Worm (Caenorhabditis elegans) whole organism, L2 larva: ENCODE results near the gene nhr-138.
"Not testable (repeated sequence)": the region's sequence is repeated elsewhere in the genome, so short reads cannot be mapped to it uniquely, and the experiment has no call there.

Experiments used
- C34F6.9 ChIP-seq: fragments of 150-350 bp; optimal IDR thresholded peaks from 2 replicates; lab custom pipeline; 2014; ENCODE audit warnings: missing biosample characterization, missing genetic modification characterization
- F13H6.1 ChIP-seq: sonication (generic microtip); optimal IDR thresholded peaks from 2 replicates; lab custom pipeline; 2016; ENCODE audit warnings: missing genetic modification characterization, missing compliant biosample characterization
- alr-1 ChIP-seq: fragments of 150-350 bp; optimal IDR thresholded peaks from 2 replicates; lab custom pipeline; 2014; ENCODE audit warnings: missing biosample characterization, missing genetic modification characterization
- ama-1 ChIP-seq: fragments of 150-350 bp; optimal IDR thresholded peaks from 2 replicates; lab custom pipeline; 2018; ENCODE audit warnings: inconsistent platforms
- blmp-1 ChIP-seq: sonication (generic microtip); optimal IDR thresholded peaks from 2 replicates; lab custom pipeline; 2017; ENCODE audit warnings: missing genetic modification characterization, mild to moderate bottlenecking, missing compliant biosample characterization, antibody characterized with exemption, moderate library complexity; ENCODE audit not compliant: insufficient read depth
- ceh-16 ChIP-seq: fragments of 150-350 bp; optimal IDR thresholded peaks from 2 replicates; lab custom pipeline; 2014; ENCODE audit warnings: missing biosample characterization, missing genetic modification characterization
- ceh-82 ChIP-seq: fragments of 150-350 bp; optimal IDR thresholded peaks from 2 replicates; lab custom pipeline; 2014; ENCODE audit warnings: missing biosample characterization, missing genetic modification characterization
- crh-2 ChIP-seq: sonication (generic microtip); optimal IDR thresholded peaks from 2 replicates; lab custom pipeline; 2017; ENCODE audit warnings: missing biosample characterization, missing genetic modification characterization
- dmd-4 ChIP-seq: sonication (generic microtip); optimal IDR thresholded peaks from 2 replicates; lab custom pipeline; 2017; ENCODE audit warnings: missing biosample characterization, missing genetic modification characterization
- egl-27 ChIP-seq: sonication (generic microtip); optimal IDR thresholded peaks from 3 replicates; lab custom pipeline; 2017; ENCODE audit warnings: missing biosample characterization, missing genetic modification reagents, missing genetic modification characterization
- elt-1 ChIP-seq: fragments of 150-350 bp; optimal IDR thresholded peaks from 2 replicates; lab custom pipeline; 2014; ENCODE audit warnings: missing biosample characterization, missing genetic modification characterization
- fos-1 ChIP-seq: fragments of 150-350 bp; optimal IDR thresholded peaks from 2 replicates; lab custom pipeline; 2014; ENCODE audit warnings: missing biosample characterization, missing genetic modification characterization
- gmeb-1 ChIP-seq: fragments of 150-350 bp; optimal IDR thresholded peaks from 2 replicates; lab custom pipeline; 2014; ENCODE audit warnings: missing biosample characterization, missing genetic modification characterization
- lin-11 ChIP-seq: fragments of 150-350 bp; sonication (generic microtip); optimal IDR thresholded peaks from 2 replicates; lab custom pipeline; 2014; ENCODE audit warnings: missing biosample characterization, missing genetic modification characterization, inconsistent platforms, mixed read lengths
- lin-13 ChIP-seq: fragments of 150-350 bp; optimal IDR thresholded peaks from 2 replicates; lab custom pipeline; 2014; ENCODE audit warnings: missing biosample characterization, missing genetic modification reagents, missing genetic modification characterization
- lin-39 ChIP-seq: fragments of 150-350 bp; optimal IDR thresholded peaks from 2 replicates; lab custom pipeline; 2014; ENCODE audit warnings: missing biosample characterization, missing genetic modification reagents, missing genetic modification characterization
- lsy-2 ChIP-seq, 2 experiments: fragments of 150-350 bp in 1 of 2; sonication (generic microtip) in 1 of 2; optimal IDR thresholded peaks; 2 replicates each; lab custom pipeline; 2014 to 2017; ENCODE audit warnings: missing biosample characterization in 2 of 2, missing genetic modification characterization in 2 of 2
- mab-5 ChIP-seq: fragments of 150-350 bp; optimal IDR thresholded peaks from 2 replicates; lab custom pipeline; 2014; ENCODE audit warnings: missing biosample characterization, missing genetic modification characterization
- mbf-1 ChIP-seq: sonication (generic microtip); optimal IDR thresholded peaks from 2 replicates; lab custom pipeline; 2017; ENCODE audit warnings: missing biosample characterization, missing genetic modification characterization
- mdl-1 ChIP-seq, 2 experiments: fragments of 150-350 bp in 1 of 2; sonication (generic microtip) in 1 of 2; optimal IDR thresholded peaks; 2 replicates each; lab custom pipeline; 2017; ENCODE audit warnings: missing biosample characterization in 2 of 2, missing genetic modification characterization in 2 of 2
- nhr-10 ChIP-seq: sonication (generic microtip); optimal IDR thresholded peaks from 2 replicates; lab custom pipeline; 2017; ENCODE audit warnings: missing biosample characterization, missing genetic modification characterization
- nhr-12 ChIP-seq: fragments of 150-350 bp; optimal IDR thresholded peaks from 2 replicates; lab custom pipeline; 2014; ENCODE audit warnings: missing biosample characterization, missing genetic modification characterization
- nhr-129 ChIP-seq: fragments of 150-350 bp; optimal IDR thresholded peaks from 2 replicates; lab custom pipeline; 2014; ENCODE audit warnings: missing biosample characterization, missing genetic modification characterization
- nhr-21 ChIP-seq: fragments of 150-350 bp; optimal IDR thresholded peaks from 2 replicates; lab custom pipeline; 2014; ENCODE audit warnings: missing biosample characterization, missing genetic modification characterization
- nhr-23 ChIP-seq: fragments of 150-350 bp; optimal IDR thresholded peaks from 2 replicates; lab custom pipeline; 2014; ENCODE audit warnings: missing biosample characterization, missing genetic modification reagents, missing genetic modification characterization
- nhr-6 ChIP-seq: fragments of 150-350 bp; optimal IDR thresholded peaks from 2 replicates; lab custom pipeline; 2014; ENCODE audit warnings: missing biosample characterization, missing genetic modification characterization
- nhr-77 ChIP-seq: fragments of 150-350 bp; optimal IDR thresholded peaks from 2 replicates; lab custom pipeline; 2014; ENCODE audit warnings: missing biosample characterization, missing genetic modification characterization
- peb-1 ChIP-seq: fragments of 150-350 bp; optimal IDR thresholded peaks from 2 replicates; lab custom pipeline; 2014; ENCODE audit warnings: missing biosample characterization, missing genetic modification characterization
- sem-4 ChIP-seq: fragments of 150-350 bp; optimal IDR thresholded peaks from 2 replicates; lab custom pipeline; 2014; ENCODE audit warnings: missing biosample characterization, missing genetic modification reagents, missing genetic modification characterization
- skn-1 ChIP-seq: sonication (generic microtip); optimal IDR thresholded peaks from 2 replicates; lab custom pipeline; 2017; ENCODE audit warnings: missing biosample characterization, missing genetic modification characterization
- snpc-4 ChIP-seq: fragments of 150-350 bp; optimal IDR thresholded peaks from 2 replicates; lab custom pipeline; 2014; ENCODE audit warnings: missing biosample characterization, missing genetic modification characterization
- unc-62 ChIP-seq: fragments of 150-350 bp; optimal IDR thresholded peaks from 2 replicates; lab custom pipeline; 2014; ENCODE audit warnings: missing biosample characterization, missing genetic modification reagents, missing genetic modification characterization
- zag-1 ChIP-seq: fragments of 150-350 bp; optimal IDR thresholded peaks from 2 replicates; lab custom pipeline; 2014; ENCODE audit warnings: missing biosample characterization, missing genetic modification characterization
- ztf-11 ChIP-seq: sonication (generic microtip); optimal IDR thresholded peaks from 2 replicates; lab custom pipeline; 2017; ENCODE audit warnings: missing biosample characterization, missing genetic modification characterization
- ztf-4 ChIP-seq: fragments of 150-350 bp; optimal IDR thresholded peaks from 2 replicates; lab custom pipeline; 2014; ENCODE audit warnings: missing biosample characterization, missing genetic modification characterization

nhr-138 gene

DNA sequence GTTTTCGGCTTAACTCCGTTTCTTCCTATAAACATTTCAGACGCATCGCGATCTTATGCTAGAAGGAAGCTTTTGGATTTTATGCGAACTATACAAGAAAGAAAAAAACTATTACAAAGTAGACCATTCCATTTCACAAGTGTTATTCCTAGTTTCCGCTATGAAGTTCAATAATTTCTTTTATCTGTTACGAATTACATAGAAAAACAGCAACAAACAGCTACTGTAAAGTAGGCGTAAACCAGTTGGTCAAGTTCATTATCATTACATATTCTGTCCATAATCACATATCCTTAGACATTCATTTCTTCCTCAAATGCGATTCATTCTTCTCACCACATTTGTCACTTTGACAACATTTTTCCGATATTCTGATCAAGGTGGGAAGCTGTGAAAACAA, 13.1 kb downstream of the nhr-138 start, which contains the start of gene C28D4.10:
TSS of gene C28D4.10 (plus strand) at position 301 of the 400 bp plus-strand sequence.
- TF ChIP-seq peb-1 (tag; lab: Kevin White, UChicago) (no peak), nhr-21 (tag; lab: Kevin White, UChicago) (no peak), skn-1 (tag; lab: Kevin White, UChicago) (no peak), nhr-6 (tag; lab: Kevin White, UChicago) (no peak), elt-1 (tag; lab: Kevin White, UChicago) (no peak)

DNA sequence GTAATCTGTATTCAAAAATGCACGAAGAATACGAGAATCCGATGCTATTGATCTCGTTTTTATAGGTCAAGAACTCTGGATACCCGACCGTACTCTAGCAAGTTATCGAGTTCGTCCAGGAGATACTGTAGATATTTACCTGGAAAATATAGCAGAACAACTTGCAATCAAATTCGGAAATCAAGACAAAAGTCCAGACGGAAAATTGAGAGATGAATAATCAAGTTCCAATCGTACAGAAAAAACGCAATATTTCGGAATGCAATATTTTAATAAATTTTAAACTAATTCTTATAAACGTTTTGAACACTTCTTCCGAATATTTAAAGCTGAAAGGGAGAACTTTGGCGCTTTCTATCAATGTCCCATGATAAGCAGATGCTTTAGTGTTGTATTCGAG, 13.9 kb downstream of the nhr-138 start:
- TF ChIP-seq nhr-21 (tag; lab: Kevin White, UChicago) (no peak), nhr-77 (no peak), lin-13 (GFP tag; lab: Kevin White, UChicago) (no peak), nhr-6 (tag; lab: Kevin White, UChicago) (no peak), ceh-82 (tag; lab: Kevin White, UChicago) (no peak), unc-62 (no peak), ztf-11 (tag; lab: Kevin White, UChicago) (no peak), mbf-1 (tag; lab: Kevin White, UChicago) (no peak), snpc-4 (tag; lab: Kevin White, UChicago) (no peak), gmeb-1 (tag; lab: Kevin White, UChicago) (no peak), nhr-23 (tag; lab: Kevin White, UChicago) (no peak), nhr-10 (tag; lab: Kevin White, UChicago) (no peak), mab-5 (tag; lab: Kevin White, UChicago) (no peak), lsy-2 (tag; optimal IDR thresholded peaks at IDR 0.05; lab: Kevin White, UChicago) (no peak), C34F6.9 (no peak), sem-4 (tag; lab: Kevin White, UChicago) (no peak), F13H6.1 (tag; lab: Kevin White, UChicago) (no peak), nhr-129 (no peak)

DNA sequence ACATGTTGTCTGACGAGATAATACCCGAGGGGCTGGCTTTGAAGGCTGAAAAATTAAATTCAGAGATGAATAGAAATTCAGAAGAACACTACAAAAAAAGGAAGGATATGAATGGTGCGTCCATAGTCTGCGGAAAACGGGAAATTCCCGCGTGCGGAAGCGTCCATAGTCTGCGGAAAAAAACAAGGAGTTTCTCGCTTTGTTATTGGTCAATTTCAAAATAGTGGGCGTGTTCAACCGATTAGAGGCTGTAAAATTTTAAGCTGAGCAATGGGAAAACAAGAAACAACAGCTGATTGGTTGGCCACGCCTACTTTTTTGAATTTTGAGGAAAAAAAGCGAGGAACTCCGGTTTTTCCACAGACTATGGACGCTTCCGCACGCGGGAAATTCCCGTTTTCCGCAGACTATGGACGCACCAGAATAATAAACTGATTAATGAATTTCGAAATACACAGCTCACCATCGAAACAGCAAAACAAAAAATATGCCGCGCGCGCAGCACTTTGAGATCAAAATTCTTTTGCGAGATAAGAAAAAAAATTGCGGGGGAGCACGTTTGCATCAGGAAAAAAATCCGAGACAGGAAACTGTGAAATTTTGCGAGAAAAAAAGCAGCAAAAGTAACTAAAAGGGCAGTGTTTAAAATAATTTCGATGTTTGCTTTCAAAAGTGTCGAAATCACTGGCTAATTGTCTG, 15.9 kb downstream of the nhr-138 start, which contains the start of gene gln-6:
TSS of gene gln-6 (minus strand) at position 51 of the 699 bp plus-strand sequence.
- TF ChIP-seq ztf-4 (tag; lab: Kevin White, UChicago); dmd-4 (tag; lab: Kevin White, UChicago); lsy-2 (tag; optimal IDR thresholded peaks at IDR 0.05; lab: Kevin White, UChicago): not testable (repeated sequence)
- TF ChIP-seq, all 48 proteins: peak for 0; not testable (repeated sequence) for 48

DNA sequence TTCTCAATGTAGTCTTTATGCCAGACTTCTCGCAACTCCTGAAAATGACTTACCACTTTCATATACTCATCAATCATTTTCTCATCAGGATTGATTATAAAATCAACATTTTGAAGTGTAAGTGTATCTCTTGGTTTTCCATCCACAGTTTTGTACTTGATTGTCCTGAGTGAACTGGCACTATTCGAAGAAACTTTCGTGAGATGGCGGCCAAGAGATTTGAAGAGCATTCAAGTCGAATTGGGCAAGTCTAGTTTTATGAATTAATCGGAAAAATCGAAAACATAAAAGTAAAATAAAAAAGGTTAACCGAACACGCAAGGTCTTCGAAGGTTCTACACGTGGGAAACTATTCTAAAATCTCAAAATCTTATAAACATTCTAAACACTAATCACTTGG, 17.8 kb downstream of the nhr-138 start, which contains the start of gene C28D4.7:
TSS of gene C28D4.7 (minus strand) at position 265 of the 400 bp plus-strand sequence.
- no peak for TF ChIP-seq mdl-1 (tag; optimal IDR thresholded peaks at IDR 0.05; lab: Kevin White, UChicago)
- no peak for TF ChIP-seq lin-11 (tag; lab: Kevin White, UChicago)
- TF ChIP-seq crh-2 (tag; lab: Kevin White, UChicago): no peak
- TF ChIP-seq C34F6.9: no peak
- no peak for TF ChIP-seq mab-5 (tag; lab: Kevin White, UChicago)
- TF ChIP-seq ama-1 (lab: Kevin White, UChicago): no peak
- TF ChIP-seq F13H6.1 (tag; lab: Kevin White, UChicago): no peak
- no peak for TF ChIP-seq zag-1 (tag; lab: Kevin White, UChicago)
- no peak for TF ChIP-seq ztf-11 (tag; lab: Kevin White, UChicago)

DNA sequence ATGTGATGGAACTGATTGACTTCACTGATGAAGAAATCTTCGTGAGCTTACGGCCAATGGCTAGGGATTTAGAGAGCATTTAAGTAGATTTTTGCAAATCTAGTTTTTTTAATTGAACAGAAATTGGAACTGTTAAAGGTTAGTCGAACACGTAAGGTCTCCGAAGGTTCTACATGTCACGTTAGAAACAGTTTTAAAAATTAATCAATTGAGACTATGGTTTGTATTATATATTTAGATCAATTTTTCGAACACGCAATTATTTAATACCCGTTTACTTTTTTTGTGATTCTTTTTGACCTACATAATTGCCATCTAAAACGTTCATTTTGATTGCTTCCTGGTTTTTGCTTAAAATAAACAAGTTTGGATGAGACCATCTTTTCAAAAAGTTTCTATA, 19.9 kb downstream of the nhr-138 start, which contains the start of gene C28D4.4:
TSS of gene C28D4.4 (minus strand) at position 101 of the 400 bp plus-strand sequence.
- TF ChIP-seq ceh-16 (no peak), egl-27 (tag; lab: Kevin White, UChicago) (no peak), lin-39 (tag; lab: Kevin White, UChicago) (no peak), blmp-1 (no peak), nhr-12 (tag; lab: Kevin White, UChicago) (no peak), F13H6.1 (tag; lab: Kevin White, UChicago) (no peak), fos-1 (tag; lab: Kevin White, UChicago) (no peak), nhr-23 (tag; lab: Kevin White, UChicago) (no peak), alr-1 (tag; lab: Kevin White, UChicago) (no peak), nhr-129 (no peak), ceh-82 (tag; lab: Kevin White, UChicago) (no peak)
